Fruit fly (Drosophila melanogaster) whole organism, embryonic: Measurements from ENCODE around the gene CG33641.
A peak's percentile ranks its signal among the peaks of the same experiment; 100 is the strongest.

Source experiments
- Aef1 ChIP-seq: fragments of 200-800 bp; sonication (Bioruptor generic); IDR thresholded peaks from 3 replicates; pipeline ENCODE4 v1.3.6; 2022; ENCODE audit warnings: missing biosample characterization, missing genetic modification characterization
- Atf-2 ChIP-seq: fragments of 200-800 bp; sonication (Bioruptor generic); optimal IDR thresholded peaks from 2 replicates; lab custom pipeline; 2016; ENCODE audit warnings: missing biosample characterization, missing genetic modification characterization
- CG10366 ChIP-seq: fragments of 200-800 bp; sonication (Bioruptor generic); IDR thresholded peaks from 2 replicates; pipeline ENCODE4 v1.3.6; 2022; ENCODE audit warnings: missing biosample characterization, missing genetic modification characterization
- CG11247 ChIP-seq: fragments of 200-800 bp; sonication (Bioruptor generic); IDR thresholded peaks from 2 replicates; pipeline ENCODE4 v1.3.6; 2022; ENCODE audit warnings: missing biosample characterization, missing genetic modification characterization
- CG11456 ChIP-seq: fragments of 200-800 bp; sonication (Bioruptor generic); IDR thresholded peaks from 3 replicates; pipeline ENCODE4 v1.3.6; 2022; ENCODE audit warnings: missing biosample characterization, missing genetic modification characterization
- CG11504 ChIP-seq: fragments of 200-800 bp; sonication (Bioruptor generic); optimal IDR thresholded peaks from 3 replicates; lab custom pipeline; 2019; ENCODE audit warnings: missing biosample characterization, mild to moderate bottlenecking, missing genetic modification characterization, moderate library complexity
- CG11695 ChIP-seq: fragments of 200-800 bp; sonication (Bioruptor generic); IDR thresholded peaks from 3 replicates; pipeline ENCODE4 v1.3.6; 2022; ENCODE audit warnings: missing biosample characterization, missing genetic modification characterization
- CG12769 ChIP-seq: fragments of 200-800 bp; sonication (Bioruptor generic); optimal IDR thresholded peaks from 2 replicates; lab custom pipeline; 2019; ENCODE audit warnings: missing biosample characterization, mild to moderate bottlenecking, missing genetic modification characterization, moderate library complexity
- CG13775 ChIP-seq: fragments of 200-800 bp; sonication (Bioruptor generic); optimal IDR thresholded peaks from 3 replicates; lab custom pipeline; 2017; ENCODE audit warnings: missing biosample characterization, mild to moderate bottlenecking, missing genetic modification characterization
- CG1529 ChIP-seq: fragments of 200-800 bp; sonication (Bioruptor generic); optimal IDR thresholded peaks from 3 replicates; lab custom pipeline; 2018; ENCODE audit warnings: missing biosample characterization, missing genetic modification characterization
- CG17361 ChIP-seq: fragments of 200-800 bp; sonication (Bioruptor generic); IDR thresholded peaks from 3 replicates; pipeline ENCODE4 v1.3.6; 2022; ENCODE audit warnings: missing biosample characterization, missing genetic modification characterization
- CG17385 ChIP-seq: fragments of 200-800 bp; sonication (Bioruptor generic); optimal IDR thresholded peaks from 3 replicates; lab custom pipeline; 2018; ENCODE audit warnings: missing biosample characterization, mild to moderate bottlenecking, missing genetic modification characterization
- CG17802 ChIP-seq: fragments of 200-800 bp; sonication (Bioruptor generic); optimal IDR thresholded peaks from 2 replicates; lab custom pipeline; 2018; ENCODE audit warnings: missing biosample characterization, mild to moderate bottlenecking, missing genetic modification characterization, moderate library complexity
- CG18262 ChIP-seq: fragments of 200-800 bp; optimal IDR thresholded peaks from 3 replicates; lab custom pipeline; 2019; ENCODE audit warnings: missing biosample characterization, mild to moderate bottlenecking, missing genetic modification characterization, moderate library complexity
- CG18599 ChIP-seq: fragments of 200-800 bp; sonication (Bioruptor generic); optimal IDR thresholded peaks from 3 replicates; lab custom pipeline; 2017; ENCODE audit warnings: missing biosample characterization, missing genetic modification characterization, mild to moderate bottlenecking, moderate library complexity, missing genetic modification reagents
- CG2116 ChIP-seq: fragments of 200-800 bp; sonication (Bioruptor generic); optimal IDR thresholded peaks from 3 replicates; lab custom pipeline; 2018; ENCODE audit warnings: missing biosample characterization, mild to moderate bottlenecking, missing genetic modification characterization
- CG3065 ChIP-seq: fragments of 200-800 bp; sonication (Bioruptor generic); optimal IDR thresholded peaks from 2 replicates; lab custom pipeline; 2016; ENCODE audit warnings: missing biosample characterization, missing genetic modification characterization
- CG31365 ChIP-seq: fragments of 200-800 bp; sonication (Bioruptor generic); optimal IDR thresholded peaks from 2 replicates; lab custom pipeline; 2018; ENCODE audit warnings: missing biosample characterization, mild to moderate bottlenecking, missing genetic modification characterization
- CG3163 ChIP-seq: fragments of 200-800 bp; sonication (Bioruptor generic); optimal IDR thresholded peaks from 3 replicates; lab custom pipeline; 2016; ENCODE audit warnings: missing biosample characterization, missing genetic modification characterization
- CG34376 ChIP-seq: fragments of 200-800 bp; sonication (Bioruptor generic); optimal IDR thresholded peaks from 2 replicates; lab custom pipeline; 2018; ENCODE audit warnings: missing biosample characterization, mild to moderate bottlenecking, missing genetic modification characterization
- CG4854 ChIP-seq: fragments of 200-800 bp; sonication (Bioruptor generic); optimal IDR thresholded peaks from 2 replicates; lab custom pipeline; 2016; ENCODE audit warnings: missing biosample characterization, missing genetic modification characterization, inconsistent platforms
- CG6654 ChIP-seq: fragments of 200-800 bp; sonication (Bioruptor generic); optimal IDR thresholded peaks from 2 replicates; lab custom pipeline; 2017; ENCODE audit warnings: missing biosample characterization, mild to moderate bottlenecking, missing genetic modification characterization
- CG9609 ChIP-seq: fragments of 200-800 bp; sonication (Bioruptor generic); optimal IDR thresholded peaks from 3 replicates; lab custom pipeline; 2016; ENCODE audit warnings: missing biosample characterization, missing genetic modification characterization
- CTCF ChIP-seq: fragments of 200-800 bp; sonication (Bioruptor generic); optimal IDR thresholded peaks from 2 replicates; lab custom pipeline; 2017; ENCODE audit warnings: missing biosample characterization, mild to moderate bottlenecking, missing genetic modification characterization, moderate library complexity
- Dll ChIP-seq: fragments of 200-800 bp; sonication (Bioruptor generic); IDR thresholded peaks from 4 replicates; pipeline ENCODE4 v1.3.6; 2022; ENCODE audit warnings: missing biosample characterization, missing genetic modification characterization; ENCODE audit not compliant: partially characterized antibody
- HLH54F ChIP-seq: fragments of 200-800 bp; sonication (Bioruptor generic); optimal IDR thresholded peaks from 3 replicates; lab custom pipeline; 2016; ENCODE audit warnings: missing biosample characterization, missing genetic modification characterization
- Hr39 ChIP-seq: fragments of >200 bp; optimal IDR thresholded peaks from 2 replicates; lab custom pipeline; 2017
- Hsf ChIP-seq: fragments of 200-800 bp; sonication (Bioruptor generic); optimal IDR thresholded peaks from 3 replicates; lab custom pipeline; 2016; ENCODE audit warnings: missing biosample characterization, missing genetic modification characterization
- Lpt ChIP-seq: fragments of >200 bp; optimal IDR thresholded peaks from 2 replicates; lab custom pipeline; 2018; ENCODE audit warnings: missing biosample characterization, missing genetic modification characterization
- NfI ChIP-seq: fragments of 200-800 bp; sonication (Bioruptor generic); optimal IDR thresholded peaks from 3 replicates; lab custom pipeline; 2018; ENCODE audit warnings: missing biosample characterization, mild to moderate bottlenecking, missing genetic modification characterization, moderate library complexity
- Rx ChIP-seq: fragments of 200-800 bp; sonication (Bioruptor generic); IDR thresholded peaks from 2 replicates; pipeline ENCODE4 v1.3.6; 2022; ENCODE audit warnings: missing biosample characterization, missing genetic modification characterization
- Sin3A ChIP-seq: fragments of >200 bp; optimal IDR thresholded peaks from 2 replicates; lab custom pipeline; 2018
- ara ChIP-seq: fragments of 200-800 bp; sonication (Bioruptor generic); IDR thresholded peaks from 2 replicates; pipeline ENCODE4 v1.3.6; 2022; ENCODE audit warnings: missing biosample characterization, missing genetic modification characterization
- ase ChIP-seq: fragments of 200-800 bp; sonication (Bioruptor generic); IDR thresholded peaks from 3 replicates; pipeline ENCODE4 v1.3.6; 2022; ENCODE audit warnings: missing biosample characterization, missing genetic modification characterization
- dan ChIP-seq: fragments of 200-800 bp; sonication (Bioruptor generic); IDR thresholded peaks from 2 replicates; pipeline ENCODE4 v1.3.6; 2022; ENCODE audit warnings: missing biosample characterization, missing genetic modification characterization
- dysf ChIP-seq: fragments of 200-800 bp; sonication (Bioruptor generic); IDR thresholded peaks from 3 replicates; pipeline ENCODE4 v1.3.6; 2022; ENCODE audit warnings: missing biosample characterization, missing genetic modification characterization
- ewg ChIP-seq: fragments of 200-800 bp; sonication (Bioruptor generic); optimal IDR thresholded peaks from 3 replicates; lab custom pipeline; 2017; ENCODE audit warnings: mild to moderate bottlenecking, missing biosample characterization, missing genetic modification reagents, missing genetic modification characterization
- exex ChIP-seq: fragments of 200-800 bp; sonication (Bioruptor generic); optimal IDR thresholded peaks from 4 replicates; lab custom pipeline; 2018; ENCODE audit warnings: missing biosample characterization, mild to moderate bottlenecking, missing genetic modification characterization, moderate library complexity
- ham ChIP-seq: fragments of 200-800 bp; sonication (Bioruptor generic); IDR thresholded peaks from 2 replicates; pipeline ENCODE4 v1.3.6; 2022; ENCODE audit warnings: missing biosample characterization, missing genetic modification characterization
- lov ChIP-seq, 2 experiments: fragments of 200-800 bp in 1 of 2; fragments of >200 bp in 1 of 2; sonication (Bioruptor generic) in 1 of 2; IDR thresholded peaks in 1 of 2; optimal IDR thresholded peaks in 1 of 2; 2 replicates in 1 of 2; 3 replicates in 1 of 2; pipeline versions ENCODE4 v1.3.6 to Lab custom; 2017 to 2022; ENCODE audit warnings: missing biosample characterization in 1 of 2, missing genetic modification characterization in 1 of 2
- luna ChIP-seq: fragments of 200-800 bp; sonication (Bioruptor generic); optimal IDR thresholded peaks from 2 replicates; lab custom pipeline; 2016; ENCODE audit warnings: missing biosample characterization, missing genetic modification characterization
- nerfin-1 ChIP-seq: fragments of 200-800 bp; sonication (Bioruptor generic); optimal IDR thresholded peaks from 3 replicates; lab custom pipeline; 2019; ENCODE audit warnings: missing biosample characterization, mild to moderate bottlenecking, missing genetic modification characterization, moderate library complexity
- nom ChIP-seq: fragments of 200-800 bp; sonication (Bioruptor generic); optimal IDR thresholded peaks from 2 replicates; lab custom pipeline; 2017; ENCODE audit warnings: missing biosample characterization, missing genetic modification characterization, mild to moderate bottlenecking, moderate library complexity, missing genetic modification reagents
- oc ChIP-seq: fragments of 200-800 bp; sonication (Bioruptor generic); optimal IDR thresholded peaks from 2 replicates; lab custom pipeline; 2018; ENCODE audit warnings: missing biosample characterization, mild to moderate bottlenecking, missing genetic modification characterization, moderate library complexity
- pb ChIP-seq: fragments of 200-800 bp; sonication (Bioruptor generic); optimal IDR thresholded peaks from 3 replicates; lab custom pipeline; 2016; ENCODE audit warnings: missing biosample characterization, missing genetic modification characterization
- ro ChIP-seq: fragments of 200-800 bp; sonication (Bioruptor generic); IDR thresholded peaks from 2 replicates; pipeline ENCODE4 v1.3.6; 2022; ENCODE audit warnings: missing biosample characterization, missing genetic modification characterization
- tin ChIP-seq: fragments of 200-800 bp; sonication (Bioruptor generic); optimal IDR thresholded peaks from 3 replicates; lab custom pipeline; 2016; ENCODE audit warnings: missing biosample characterization, missing genetic modification characterization
- unc-4 ChIP-seq: fragments of 200-800 bp; sonication (Bioruptor generic); IDR thresholded peaks from 2 replicates; pipeline ENCODE4 v1.3.6; 2022; ENCODE audit warnings: missing biosample characterization, missing genetic modification characterization; ENCODE audit not compliant: partially characterized antibody
- vvl ChIP-seq: fragments of 200-800 bp; sonication (Bioruptor generic); IDR thresholded peaks from 2 replicates; pipeline ENCODE4 v1.3.6; 2022; ENCODE audit warnings: missing biosample characterization, missing genetic modification characterization
- wek ChIP-seq: fragments of 200-800 bp; sonication (Bioruptor generic); optimal IDR thresholded peaks from 3 replicates; lab custom pipeline; 2018; ENCODE audit warnings: missing biosample characterization, mild to moderate bottlenecking, missing genetic modification characterization, moderate library complexity

The CG33641 gene

dm6 chr2L:13514262-13514937 lies 14.4 kb upstream of the CG33641 start (continued):
- TF ChIP-seq CG4854 (no peak), CG6654 (GFP tag; lab: Kevin White, UChicago) (peak; percentile 34), ham (no peak), ro (GFP tag; lab: Robert Waterston, UW) (no peak), CG11456 (GFP tag; lab: Robert Waterston, UW) (peak; percentile 51; the same call in 1 of the 3 replicates), CG17361 (GFP tag; lab: Robert Waterston, UW) (peak; percentile 81; the same call in 1 of the 3 replicates), wek (GFP tag; lab: Kevin White, UChicago) (peak; percentile 24), Dll (GFP tag; lab: Robert Waterston, UW) (no peak), CG31365 (tag; lab: Kevin White, UChicago) (peak; percentile 9), CG3163 (no peak), unc-4 (no peak), CG10366 (GFP tag; lab: Robert Waterston, UW) (peak; percentile 60), vvl (GFP tag; lab: Robert Waterston, UW) (no peak; the same call in none of the 2 replicates), exex (tag; lab: Kevin White, UChicago) (peak; percentile 57), Hsf (GFP tag; lab: Kevin White, UChicago) (peak; percentile 1), dysf (GFP tag; lab: Robert Waterston, UW) (peak; percentile 64), pb (GFP tag; lab: Kevin White, UChicago) (no peak), CG13775 (GFP tag; lab: Kevin White, UChicago) (peak; percentile 56), ara (GFP tag; lab: Robert Waterston, UW) (0 out of 2 replicates have a peak, but pooled peaks have one; percentile 50), ase (GFP tag; lab: Robert Waterston, UW) (peak; percentile 22; the same call in 2 of the 3 replicates), Hr39 (lab: Kevin White, UChicago) (no peak), CG9609 (no peak), nerfin-1 (tag; lab: Kevin White, UChicago) (peak; percentile 7), Sin3A (lab: Kevin White, UChicago) (no peak), CG11695 (peak; percentile 56; the same call in 1 of the 3 replicates), dan (GFP tag; lab: Robert Waterston, UW) (no peak), nom (GFP tag; lab: Kevin White, UChicago) (no peak), NfI (GFP tag; lab: Kevin White, UChicago) (peak; percentile 59), CTCF (GFP tag; lab: Kevin White, UChicago) (peak; percentile 20), CG17385 (GFP tag; lab: Kevin White, UChicago) (peak; percentile 58), CG1529 (GFP tag; lab: Kevin White, UChicago) (peak; percentile 4), HLH54F (GFP tag; lab: Kevin White, UChicago) (peak; percentile 49), CG12769 (tag; lab: Kevin White, UChicago) (peak; percentile 81), CG2116 (no peak), Aef1 (GFP tag; lab: Robert Waterston, UW) (peak; percentile 65), Atf-2 (GFP tag; lab: Kevin White, UChicago) (no peak), luna (GFP tag; lab: Kevin White, UChicago) (no peak), CG18599 (GFP tag; lab: Kevin White, UChicago) (peak; percentile 59), CG3065 (GFP tag; lab: Kevin White, UChicago) (no peak), tin (GFP tag; lab: Kevin White, UChicago) (peak; percentile 8), Rx (GFP tag; lab: Robert Waterston, UW) (peak; percentile 55; the same call in 1 of the 2 replicates), CG18262 (no peak), CG11247 (peak; percentile 50; the same call in 1 of the 2 replicates), Lpt (no peak), CG11504 (peak; percentile 26), lov (optimal IDR thresholded peaks at IDR 0.05; lab: Kevin White, UChicago) (no peak), lov (GFP tag; IDR thresholded peaks at IDR 0.05; lab: Robert Waterston, UW) (no peak), CG34376 (peak; percentile 18), ewg (GFP tag; lab: Kevin White, UChicago) (peak; percentile 56), CG17802 (tag; lab: Kevin White, UChicago) (no peak), oc (tag; lab: Kevin White, UChicago) (no peak)
